Fruit fly (Drosophila melanogaster): Measurements from ENCODE around the gene TTLL5.
"Not testable (repeated sequence)": the region's sequence is repeated elsewhere in the genome, so short reads cannot be mapped to it uniquely, and the experiment has no call there.

- not testable (repeated sequence) for TF ChIP-seq CG8478, CTCF (optimal IDR thresholded peaks at IDR 0.05)
Measured at dm6 chr3R:25123262-25123661, 542 bp upstream of the TTLL5 start, which contains the start of gene vig2.

All from S2 (cell line).